Worm (Caenorhabditis elegans): ENCODE data around the gene psmd-9.
A peak's percentile ranks its signal among the peaks of the same experiment; 100 is the strongest.

psmd-9 gene

ce11 chrII:6913309-6913708, 11.4 kb downstream of the psmd-9 start, which contains the start of gene cyn-10:
Gene cyn-10 (minus strand): TSS chrII:6913365.
- TF ChIP-seq sdz-12 (GFP tag; optimal IDR thresholded peaks at IDR 0.05) (peak; percentile 70), T20F7.1 (GFP tag; optimal IDR thresholded peaks at IDR 0.05) (peak; percentile 61), nhr-76 (tag; optimal IDR thresholded peaks at IDR 0.05) (no peak), rbr-2 (tag; optimal IDR thresholded peaks at IDR 0.05) (peak; percentile 45), mdt-29 (GFP tag; IDR thresholded peaks at IDR 0.05) (0 out of 2 replicates have a peak, but pooled peaks have one; percentile 25), dpl-1 (GFP tag; optimal IDR thresholded peaks at IDR 0.05) (peak; percentile 98), nhr-48 (tag; optimal IDR thresholded peaks at IDR 0.05) (peak; percentile 11), hif-1 (tag; optimal IDR thresholded peaks at IDR 0.05) (peak in 1 of 2 experiments; percentile 86), egl-27 (tag; optimal IDR thresholded peaks at IDR 0.05) (no peak), tra-1 (GFP tag; IDR thresholded peaks at IDR 0.05) (peak; percentile 81), daf-8 (GFP tag; IDR thresholded peaks at IDR 0.05) (no peak), unc-130 (GFP tag; optimal IDR thresholded peaks at IDR 0.05) (peak; percentile 77), aha-1 (tag) (peak; percentile 99), ceh-20 (GFP tag; IDR thresholded peaks at IDR 0.05) (peak; percentile 51; the same call in 1 of the 2 replicates), hmg-1.1 (GFP tag; IDR thresholded peaks at IDR 0.05) (peak; percentile 66), nhr-42 (GFP tag; IDR thresholded peaks at IDR 0.05) (0 out of 2 replicates have a peak, but pooled peaks have one; percentile 35), duxl-1 (tag; optimal IDR thresholded peaks at IDR 0.05; ENCODE audit: poor library complexity) (peak; percentile 66), snpc-1.2 (GFP tag; IDR thresholded peaks at IDR 0.05) (no peak), zip-11 (GFP tag; IDR thresholded peaks at IDR 0.05) (no peak), lsy-2 (tag; optimal IDR thresholded peaks at IDR 0.05) (peak in 1 of 2 experiments; percentile 82), lir-3 (tag; optimal IDR thresholded peaks at IDR 0.05) (no peak), mes-2 (tag; optimal IDR thresholded peaks at IDR 0.05; ENCODE audit: poor library complexity, severe bottlenecking) (peak; percentile 100), dmd-6 (GFP tag; IDR thresholded peaks at IDR 0.05) (peak; percentile 83), Y48G9A.11 (GFP tag; IDR thresholded peaks at IDR 0.05) (peak; percentile 81), F10B5.3 (tag; optimal IDR thresholded peaks at IDR 0.05) (peak; percentile 48), dve-1 (tag; optimal IDR thresholded peaks at IDR 0.05; ENCODE audit: insufficient read depth) (peak; percentile 49), ZK337.2 (GFP tag; IDR thresholded peaks at IDR 0.05) (peak; percentile 98), R02D3.7 (tag; optimal IDR thresholded peaks at IDR 0.05) (no peak), hlh-30 (tag; optimal IDR thresholded peaks at IDR 0.05; ENCODE audit: insufficient read depth) (peak; percentile 57), T26A8.4 (GFP tag; IDR thresholded peaks at IDR 0.05) (peak; percentile 77; the same call in 1 of the 2 replicates), dmd-9 (GFP tag; IDR thresholded peaks at IDR 0.05) (peak; percentile 95), mep-1 (tag; optimal IDR thresholded peaks at IDR 0.05) (peak; percentile 51), ztf-11 (tag; optimal IDR thresholded peaks at IDR 0.05) (no peak), ceh-32 (tag; optimal IDR thresholded peaks at IDR 0.05; ENCODE audit: poor library complexity) (peak; percentile 4), F49E8.2 (tag; optimal IDR thresholded peaks at IDR 0.05; ENCODE audit: borderline replicate concordance) (peak; percentile 6), lin-38 (GFP tag; IDR thresholded peaks at IDR 0.05) (peak; percentile 83), madf-9 (GFP tag; conservative IDR thresholded peaks at IDR 0.05) (peak; percentile 83), dmd-8 (GFP tag; IDR thresholded peaks at IDR 0.05) (no peak), ctbp-1 (GFP tag; IDR thresholded peaks at IDR 0.05) (peak; percentile 14; the same call in 1 of the 2 replicates), ztf-7 (tag; optimal IDR thresholded peaks at IDR 0.05) (peak; percentile 18), daf-12 (tag; optimal IDR thresholded peaks at IDR 0.05) (no peak), nhr-102 (tag; optimal IDR thresholded peaks at IDR 0.05) (peak; percentile 66), hlh-11 (tag; optimal IDR thresholded peaks at IDR 0.05) (peak; percentile 39), ZK546.5 (tag; optimal IDR thresholded peaks at IDR 0.05) (no peak), daf-16 (GFP tag; optimal IDR thresholded peaks at IDR 0.05) (no peak), daf-16 (tag; optimal IDR thresholded peaks at IDR 0.05) (no peak), zfp-3 (GFP tag; conservative IDR thresholded peaks at IDR 0.05) (peak; percentile 76; the same call in 1 of the 2 replicates), tag-97 (GFP tag; IDR thresholded peaks at IDR 0.05) (peak; percentile 91; the same call in 1 of the 2 replicates), pha-4 (GFP tag; IDR thresholded peaks at IDR 0.05) (no peak), pha-4 (tag; optimal IDR thresholded peaks at IDR 0.05) (peak; percentile 21)

Measured in whole organism, L4 larva.